Fruit fly (Drosophila melanogaster): ENCODE measurements around the gene CG6790.

CG6790 gene

dm6 chr3R:11578645-11579044 is at the start of gene CG6790, which contains the start of gene CG5342:
Gene CG6790 (minus strand): TSS chr3R:11578745.
Gene CG5342 (plus strand): TSS chr3R:11578826.
- no peak for TF ChIP-seq CG33017 (tag; optimal IDR thresholded peaks at IDR 0.05)
- TF ChIP-seq CG7045 (GFP tag; optimal IDR thresholded peaks at IDR 0.05), result no peak
- TF ChIP-seq CG14711 (tag; optimal IDR thresholded peaks at IDR 0.05), result no peak
- no peak for TF ChIP-seq Mnt (GFP tag; optimal IDR thresholded peaks at IDR 0.05)
- no peak for TF ChIP-seq Crg-1 (GFP tag; optimal IDR thresholded peaks at IDR 0.05)
- no peak for TF ChIP-seq kay (GFP tag; ENCODE audit: borderline replicate concordance)
- no peak for TF ChIP-seq CG5204 (GFP tag; optimal IDR thresholded peaks at IDR 0.05)
- no peak for TF ChIP-seq cnc (optimal IDR thresholded peaks at IDR 0.05)
- TF ChIP-seq tj (GFP tag; optimal IDR thresholded peaks at IDR 0.05), result no peak
- no peak for TF ChIP-seq Hr96 (GFP tag; optimal IDR thresholded peaks at IDR 0.05)
- no peak for TF ChIP-seq CG12768 (GFP tag; optimal IDR thresholded peaks at IDR 0.05)

dm6 chr3R:11626571-11626970 is 48.0 kb upstream of the CG6790 start, which contains the start of the genes CG6813 and CG18764:
Gene CG6813 (minus strand): TSS chr3R:11626638.
Gene CG18764 (plus strand): TSS chr3R:11626889.
- TF ChIP-seq Mnt (GFP tag; optimal IDR thresholded peaks at IDR 0.05), result peak; percentile 31
- peak; percentile 52 for TF ChIP-seq bab1 (GFP tag; optimal IDR thresholded peaks at IDR 0.05)
- TF ChIP-seq cic (GFP tag; optimal IDR thresholded peaks at IDR 0.05), result no peak
- TF ChIP-seq CG14711 (tag; optimal IDR thresholded peaks at IDR 0.05), result peak; percentile 74
- peak; percentile 2 for TF ChIP-seq tj (GFP tag; optimal IDR thresholded peaks at IDR 0.05)
- peak; percentile 8 for TF ChIP-seq CG11617 (GFP tag; optimal IDR thresholded peaks at IDR 0.05)
- no peak for TF ChIP-seq CG7045 (GFP tag; optimal IDR thresholded peaks at IDR 0.05)
- TF ChIP-seq cnc (optimal IDR thresholded peaks at IDR 0.05), result peak in 1 of 2 experiments; percentile 45

dm6 chr3R:11625544-11625943 is 47.0 kb upstream of the CG6790 start, which contains the start of gene Zaf1:
Gene Zaf1 (minus strand): TSS chr3R:11625644.
- peak; percentile 12 for TF ChIP-seq tj (GFP tag; optimal IDR thresholded peaks at IDR 0.05)
- TF ChIP-seq cnc (optimal IDR thresholded peaks at IDR 0.05), result no peak

- TF ChIP-seq CG7045 (GFP tag; optimal IDR thresholded peaks at IDR 0.05), result peak; percentile 83
- TF ChIP-seq CG1620 (GFP tag; optimal IDR thresholded peaks at IDR 0.05), result peak; percentile 85
- TF ChIP-seq CG5204 (GFP tag; optimal IDR thresholded peaks at IDR 0.05), result no peak
- TF ChIP-seq Clk (GFP tag; optimal IDR thresholded peaks at IDR 0.05), result peak; percentile 51
- TF ChIP-seq toe (GFP tag; optimal IDR thresholded peaks at IDR 0.05), result no peak
- peak; percentile 92 for TF ChIP-seq bab1 (GFP tag; optimal IDR thresholded peaks at IDR 0.05)
- TF ChIP-seq CG11617 (GFP tag; optimal IDR thresholded peaks at IDR 0.05), result peak; percentile 88
- TF ChIP-seq CG33017 (tag; optimal IDR thresholded peaks at IDR 0.05), result peak; percentile 85
- TF ChIP-seq kay (GFP tag; ENCODE audit: borderline replicate concordance), result no peak
- peak; percentile 89 for TF ChIP-seq CG12768 (GFP tag; optimal IDR thresholded peaks at IDR 0.05)
- TF ChIP-seq CG7101 (tag; optimal IDR thresholded peaks at IDR 0.05), result peak; percentile 86
- TF ChIP-seq tj (GFP tag; optimal IDR thresholded peaks at IDR 0.05), result peak; percentile 68
- TF ChIP-seq pad (GFP tag; optimal IDR thresholded peaks at IDR 0.05), result peak; percentile 68
- TF ChIP-seq cnc (optimal IDR thresholded peaks at IDR 0.05), result no peak
- TF ChIP-seq cic (GFP tag; optimal IDR thresholded peaks at IDR 0.05), result peak; percentile 38
- no peak for TF ChIP-seq Hr96 (GFP tag; optimal IDR thresholded peaks at IDR 0.05)
- TF ChIP-seq Mnt (GFP tag; optimal IDR thresholded peaks at IDR 0.05), result peak; percentile 74
- peak; percentile 64 for TF ChIP-seq ovo (GFP tag; optimal IDR thresholded peaks at IDR 0.05)
- peak; percentile 100 for TF ChIP-seq CG14711 (tag; optimal IDR thresholded peaks at IDR 0.05)
- peak; percentile 84 for TF ChIP-seq Crg-1 (GFP tag; optimal IDR thresholded peaks at IDR 0.05)
These were observed 44.5 kb upstream of the CG6790 start, which contains the start of gene CG14711 for dm6 chr3R:11623025-11623424. Gene CG14711 (plus strand): TSS chr3R:11623339.

- TF ChIP-seq CG12768 (GFP tag; optimal IDR thresholded peaks at IDR 0.05) (peak; percentile 4), tj (GFP tag; optimal IDR thresholded peaks at IDR 0.05) (peak; percentile 70), CG5204 (GFP tag; optimal IDR thresholded peaks at IDR 0.05) (no peak), CG7101 (tag; optimal IDR thresholded peaks at IDR 0.05) (peak; percentile 63), bab1 (GFP tag; optimal IDR thresholded peaks at IDR 0.05) (peak; percentile 72), CG7045 (GFP tag; optimal IDR thresholded peaks at IDR 0.05) (peak; percentile 23), Crg-1 (GFP tag; optimal IDR thresholded peaks at IDR 0.05) (peak; percentile 38), CG11617 (GFP tag; optimal IDR thresholded peaks at IDR 0.05) (no peak), kay (GFP tag; ENCODE audit: borderline replicate concordance) (no peak), cnc (optimal IDR thresholded peaks at IDR 0.05) (no peak), CG1620 (GFP tag; optimal IDR thresholded peaks at IDR 0.05) (peak; percentile 78), pad (GFP tag; optimal IDR thresholded peaks at IDR 0.05) (peak; percentile 5), CG33017 (tag; optimal IDR thresholded peaks at IDR 0.05) (peak; percentile 27), Hr96 (GFP tag; optimal IDR thresholded peaks at IDR 0.05) (no peak), CG14711 (tag; optimal IDR thresholded peaks at IDR 0.05) (peak; percentile 72), cic (GFP tag; optimal IDR thresholded peaks at IDR 0.05) (peak; percentile 45), Mnt (GFP tag; optimal IDR thresholded peaks at IDR 0.05) (peak; percentile 60), Clk (GFP tag; optimal IDR thresholded peaks at IDR 0.05) (peak; percentile 59), toe (GFP tag; optimal IDR thresholded peaks at IDR 0.05) (no peak), ovo (GFP tag; optimal IDR thresholded peaks at IDR 0.05) (peak; percentile 63)
These were observed 41.3 kb upstream of the CG6790 start, which contains the start of the genes Jupiter and CG14710 for dm6 chr3R:11619709-11620409. Gene Jupiter (minus strand): TSS chr3R:11619906. Gene CG14710 (plus strand): TSS chr3R:11620090.

dm6 chr3R:11618879-11619278 is 40.3 kb upstream of the CG6790 start:
- TF ChIP-seq tj (GFP tag; optimal IDR thresholded peaks at IDR 0.05) (peak; percentile 61), CG14711 (tag; optimal IDR thresholded peaks at IDR 0.05) (no peak), toe (GFP tag; optimal IDR thresholded peaks at IDR 0.05) (no peak), CG12768 (GFP tag; optimal IDR thresholded peaks at IDR 0.05) (peak; percentile 21)
